Worm (Caenorhabditis elegans): ENCODE data around the gene sri-69.

ce11 chrV:17013232-17013631 is 5.0 kb upstream of the sri-69 start, which contains the start of gene clec-241:
- TF ChIP-seq B0310.2 (tag; optimal IDR thresholded peaks at IDR 0.05) = no peak
- no peak for TF ChIP-seq ama-1 (optimal IDR thresholded peaks at IDR 0.05)
- no peak for TF ChIP-seq tra-4 (tag; optimal IDR thresholded peaks at IDR 0.05)

Data from whole organism, early embryonic.